Fruit fly (Drosophila melanogaster) whole organism, embryonic: Measurements from ENCODE around the gene Wee1.

Experiments
- Asciz ChIP-seq: fragments of 200-800 bp; sonication (Bioruptor generic); optimal IDR thresholded peaks from 2 replicates; lab custom pipeline; 2017; ENCODE audit warnings: missing biosample characterization, mild to moderate bottlenecking, missing genetic modification characterization, missing genetic modification reagents
- Atf3 ChIP-seq: fragments of 200-800 bp; sonication (Bioruptor generic); optimal IDR thresholded peaks from 3 replicates; lab custom pipeline; 2016; ENCODE audit warnings: missing biosample characterization, missing genetic modification characterization
- CG10979 ChIP-seq: fragments of 200-800 bp; sonication (Bioruptor generic); optimal IDR thresholded peaks from 2 replicates; lab custom pipeline; 2018; ENCODE audit warnings: missing biosample characterization, mild to moderate bottlenecking, missing genetic modification characterization, moderate library complexity
- CG11085 ChIP-seq: fragments of 200-800 bp; sonication (Bioruptor generic); IDR thresholded peaks from 2 replicates; pipeline ENCODE4 v1.3.6; 2022; ENCODE audit warnings: missing biosample characterization, missing genetic modification characterization
- CG11695 ChIP-seq: fragments of 200-800 bp; sonication (Bioruptor generic); IDR thresholded peaks from 3 replicates; pipeline ENCODE4 v1.3.6; 2022; ENCODE audit warnings: missing biosample characterization, missing genetic modification characterization
- CG12071 ChIP-seq: fragments of 200-800 bp; sonication (Bioruptor generic); optimal IDR thresholded peaks from 3 replicates; lab custom pipeline; 2018; ENCODE audit warnings: missing biosample characterization, mild to moderate bottlenecking, missing genetic modification characterization
- CG13775 ChIP-seq: fragments of 200-800 bp; sonication (Bioruptor generic); optimal IDR thresholded peaks from 3 replicates; lab custom pipeline; 2017; ENCODE audit warnings: missing biosample characterization, mild to moderate bottlenecking, missing genetic modification characterization
- CG13894 ChIP-seq: fragments of 200-800 bp; sonication (Bioruptor generic); optimal IDR thresholded peaks from 3 replicates; lab custom pipeline; 2018; ENCODE audit warnings: missing biosample characterization, mild to moderate bottlenecking, missing genetic modification characterization, moderate library complexity
- CG2202 ChIP-seq: fragments of 200-800 bp; sonication (Bioruptor generic); optimal IDR thresholded peaks from 2 replicates; lab custom pipeline; 2018; ENCODE audit warnings: missing biosample characterization, mild to moderate bottlenecking, missing genetic modification characterization
- CG32532 ChIP-seq: fragments of 200-800 bp; sonication (Bioruptor generic); IDR thresholded peaks from 2 replicates; pipeline ENCODE4 v1.3.6; 2022; ENCODE audit warnings: missing biosample characterization, missing genetic modification characterization
- CG4328 ChIP-seq: fragments of 200-800 bp; sonication (Bioruptor generic); optimal IDR thresholded peaks from 3 replicates; lab custom pipeline; 2017; ENCODE audit warnings: missing biosample characterization, missing genetic modification reagents, missing genetic modification characterization
- CG4730 ChIP-seq: fragments of 200-800 bp; sonication (Bioruptor generic); IDR thresholded peaks from 2 replicates; pipeline ENCODE4 v1.3.6; 2022; ENCODE audit warnings: missing biosample characterization, missing genetic modification characterization
- CG6272 ChIP-seq: fragments of 200-800 bp; sonication (Bioruptor generic); IDR thresholded peaks from 2 replicates; pipeline ENCODE4 v1.3.6; 2022; ENCODE audit warnings: missing biosample characterization, missing genetic modification characterization
- CG7839 ChIP-seq: fragments of 200-800 bp; sonication (Bioruptor generic); optimal IDR thresholded peaks from 3 replicates; lab custom pipeline; 2018; ENCODE audit warnings: missing biosample characterization, mild to moderate bottlenecking, missing genetic modification characterization, moderate library complexity
- CG8478 ChIP-seq: fragments of >200 bp; optimal IDR thresholded peaks from 2 replicates; lab custom pipeline; 2018
- CG8765 ChIP-seq: fragments of 200-800 bp; sonication (Bioruptor generic); IDR thresholded peaks from 2 replicates; pipeline ENCODE4 v1.3.6; 2022; ENCODE audit warnings: missing biosample characterization, missing genetic modification characterization
- CG9609 ChIP-seq: fragments of 200-800 bp; sonication (Bioruptor generic); optimal IDR thresholded peaks from 3 replicates; lab custom pipeline; 2016; ENCODE audit warnings: missing biosample characterization, missing genetic modification characterization
- CG9727 ChIP-seq: fragments of 200-800 bp; sonication (Bioruptor generic); optimal IDR thresholded peaks from 3 replicates; lab custom pipeline; 2017; ENCODE audit warnings: missing biosample characterization, mild to moderate bottlenecking, missing genetic modification characterization
- CG9797 ChIP-seq: fragments of 200-800 bp; sonication (Bioruptor generic); optimal IDR thresholded peaks from 3 replicates; lab custom pipeline; 2018; ENCODE audit warnings: missing biosample characterization, mild to moderate bottlenecking, missing genetic modification characterization
- Camta ChIP-seq: fragments of 200-800 bp; sonication (Bioruptor generic); optimal IDR thresholded peaks from 2 replicates; lab custom pipeline; 2016; ENCODE audit warnings: missing biosample characterization, missing genetic modification characterization
- CkIIα-i1 ChIP-seq: fragments of 200-800 bp; sonication (Bioruptor generic); IDR thresholded peaks from 2 replicates; pipeline ENCODE4 v1.3.6; 2022; ENCODE audit warnings: missing biosample characterization, missing genetic modification characterization
- E2f1 ChIP-seq: fragments of 200-800 bp; sonication (Bioruptor generic); IDR thresholded peaks from 2 replicates; pipeline ENCODE4 v1.3.6; 2022; ENCODE audit warnings: missing biosample characterization, missing genetic modification characterization
- HLH54F ChIP-seq: fragments of 200-800 bp; sonication (Bioruptor generic); optimal IDR thresholded peaks from 3 replicates; lab custom pipeline; 2016; ENCODE audit warnings: missing biosample characterization, missing genetic modification characterization
- Hand ChIP-seq: fragments of 200-800 bp; sonication (Bioruptor generic); optimal IDR thresholded peaks from 2 replicates; lab custom pipeline; 2017; ENCODE audit warnings: mild to moderate bottlenecking, missing biosample characterization, missing genetic modification reagents, missing genetic modification characterization
- Hmr ChIP-seq: fragments of 200-800 bp; sonication (Bioruptor generic); optimal IDR thresholded peaks from 3 replicates; lab custom pipeline; 2017; ENCODE audit warnings: mild to moderate bottlenecking, missing biosample characterization, missing genetic modification reagents, missing genetic modification characterization
- Jarid2 ChIP-seq: fragments of 200-800 bp; sonication (Bioruptor generic); optimal IDR thresholded peaks from 3 replicates; lab custom pipeline; 2017; ENCODE audit warnings: mild to moderate bottlenecking, missing biosample characterization, missing genetic modification reagents, missing genetic modification characterization
- Meics ChIP-seq: fragments of 200-800 bp; sonication (Bioruptor generic); optimal IDR thresholded peaks from 2 replicates; lab custom pipeline; 2017; ENCODE audit warnings: missing biosample characterization, mild to moderate bottlenecking, missing genetic modification characterization
- NC2β ChIP-seq: fragments of 200-800 bp; sonication (Bioruptor generic); optimal IDR thresholded peaks from 2 replicates; lab custom pipeline; 2016; ENCODE audit warnings: missing biosample characterization, missing genetic modification characterization
- Nf-YC ChIP-seq: fragments of 200-800 bp; optimal IDR thresholded peaks from 3 replicates; lab custom pipeline; 2019; ENCODE audit warnings: missing biosample characterization, mild to moderate bottlenecking, missing genetic modification characterization, moderate library complexity
- Sin3A ChIP-seq: fragments of >200 bp; optimal IDR thresholded peaks from 2 replicates; lab custom pipeline; 2018
- Sox102F ChIP-seq: fragments of 200-800 bp; sonication (Bioruptor generic); optimal IDR thresholded peaks from 2 replicates; lab custom pipeline; 2018; ENCODE audit warnings: missing biosample characterization, mild to moderate bottlenecking, missing genetic modification characterization, moderate library complexity
- Taf1 ChIP-seq: fragments of 200-800 bp; sonication (Bioruptor generic); IDR thresholded peaks from 2 replicates; pipeline ENCODE4 v1.3.6; 2022; ENCODE audit warnings: missing biosample characterization, missing genetic modification characterization
- ash1 ChIP-seq: fragments of 200-800 bp; sonication (Bioruptor generic); optimal IDR thresholded peaks from 2 replicates; lab custom pipeline; 2018; ENCODE audit warnings: missing biosample characterization, mild to moderate bottlenecking, missing genetic modification characterization
- bab2 ChIP-seq: fragments of 200-800 bp; sonication (Bioruptor generic); optimal IDR thresholded peaks from 2 replicates; lab custom pipeline; 2016; ENCODE audit warnings: missing biosample characterization, missing genetic modification characterization
- cad ChIP-seq: fragments of >200 bp; optimal IDR thresholded peaks from 2 replicates; lab custom pipeline; 2017; ENCODE audit warnings: missing biosample characterization, missing genetic modification characterization
- chm ChIP-seq: fragments of 200-800 bp; sonication (Bioruptor generic); IDR thresholded peaks from 2 replicates; pipeline ENCODE4 v1.3.6; 2022; ENCODE audit warnings: missing biosample characterization, missing genetic modification characterization
- dan ChIP-seq: fragments of 200-800 bp; sonication (Bioruptor generic); IDR thresholded peaks from 2 replicates; pipeline ENCODE4 v1.3.6; 2022; ENCODE audit warnings: missing biosample characterization, missing genetic modification characterization
- dpn ChIP-seq, 2 experiments: fragments of 200-800 bp; sonication (Bioruptor generic); optimal IDR thresholded peaks; 3 replicates each; lab custom pipeline; 2016; ENCODE audit warnings: missing biosample characterization in 2 of 2, missing genetic modification characterization in 2 of 2
- ems ChIP-seq: fragments of 200-800 bp; sonication (Bioruptor generic); optimal IDR thresholded peaks from 3 replicates; lab custom pipeline; 2016; ENCODE audit warnings: missing biosample characterization, missing genetic modification characterization
- eyg ChIP-seq: fragments of 200-800 bp; sonication (Bioruptor generic); optimal IDR thresholded peaks from 3 replicates; lab custom pipeline; 2016; ENCODE audit warnings: missing biosample characterization, missing genetic modification characterization
- gem ChIP-seq: fragments of 200-800 bp; sonication (Bioruptor generic); optimal IDR thresholded peaks from 2 replicates; lab custom pipeline; 2019; ENCODE audit warnings: missing biosample characterization, mild to moderate bottlenecking, missing genetic modification characterization, moderate library complexity
- gfzf ChIP-seq: fragments of 200-800 bp; sonication (Bioruptor generic); optimal IDR thresholded peaks from 2 replicates; lab custom pipeline; 2016; ENCODE audit warnings: missing biosample characterization, mild to moderate bottlenecking, missing genetic modification characterization, moderate library complexity
- gro ChIP-seq: fragments of 200-800 bp; sonication (Bioruptor generic); optimal IDR thresholded peaks from 2 replicates; lab custom pipeline; 2016; ENCODE audit warnings: missing biosample characterization, missing genetic modification characterization
- kni ChIP-seq: fragments of 200-800 bp; sonication (Bioruptor generic); optimal IDR thresholded peaks from 3 replicates; lab custom pipeline; 2017; ENCODE audit warnings: mild to moderate bottlenecking, missing biosample characterization, missing genetic modification reagents, missing genetic modification characterization
- lbe ChIP-seq: fragments of 200-800 bp; sonication (Bioruptor generic); optimal IDR thresholded peaks from 2 replicates; lab custom pipeline; 2016; ENCODE audit warnings: missing biosample characterization, mild to moderate bottlenecking, missing genetic modification characterization
- pzg ChIP-seq: fragments of 200-800 bp; sonication (Bioruptor generic); optimal IDR thresholded peaks from 3 replicates; lab custom pipeline; 2018; ENCODE audit warnings: missing biosample characterization, mild to moderate bottlenecking, missing genetic modification characterization, moderate library complexity
- run ChIP-seq: fragments of 200-800 bp; sonication (Bioruptor generic); optimal IDR thresholded peaks from 3 replicates; lab custom pipeline; 2018; ENCODE audit warnings: missing biosample characterization, mild to moderate bottlenecking, missing genetic modification characterization
- seq ChIP-seq: fragments of 200-800 bp; sonication (Bioruptor generic); IDR thresholded peaks from 2 replicates; pipeline ENCODE4 v1.3.6; 2022; ENCODE audit warnings: missing biosample characterization, missing genetic modification characterization
- slbo ChIP-seq: fragments of 200-800 bp; sonication (Bioruptor generic); IDR thresholded peaks from 2 replicates; pipeline ENCODE4 v1.3.6; 2022; ENCODE audit warnings: missing biosample characterization, missing genetic modification characterization
- stc ChIP-seq: fragments of 200-800 bp; sonication (Bioruptor generic); IDR thresholded peaks from 2 replicates; pipeline ENCODE4 v1.3.6; 2022; ENCODE audit warnings: missing biosample characterization, missing genetic modification characterization
- unpg ChIP-seq: fragments of 200-800 bp; sonication (Bioruptor generic); optimal IDR thresholded peaks from 3 replicates; lab custom pipeline; 2018; ENCODE audit warnings: missing biosample characterization, mild to moderate bottlenecking, missing genetic modification characterization, moderate library complexity
- zfh2 ChIP-seq: fragments of 200-800 bp; sonication (Bioruptor generic); optimal IDR thresholded peaks from 2 replicates; lab custom pipeline; 2016; ENCODE audit warnings: missing biosample characterization, missing genetic modification characterization

Wee1 gene

dm6 chr2L:6956725-6957124, 42.8 kb upstream of the Wee1 start, which contains the start of the genes CG13775 and CG3430 (continued):
- TF ChIP-seq Sox102F (GFP tag; lab: Kevin White, UChicago) (no peak), CG32532 (GFP tag; lab: Robert Waterston, UW) (peak; percentile 56; the same call in 1 of the 2 replicates), CG4328 (GFP tag; lab: Kevin White, UChicago) (no peak), Jarid2 (GFP tag; lab: Kevin White, UChicago) (no peak), seq (GFP tag; lab: Robert Waterston, UW) (0 out of 2 replicates have a peak, but pooled peaks have one; percentile 45), ash1 (GFP tag; lab: Kevin White, UChicago) (no peak), Sin3A (lab: Kevin White, UChicago) (peak; percentile 43), CG12071 (GFP tag; lab: Kevin White, UChicago) (no peak), pzg (GFP tag; lab: Kevin White, UChicago) (peak; percentile 78), dan (GFP tag; lab: Robert Waterston, UW) (no peak), CG9727 (GFP tag; lab: Kevin White, UChicago) (peak; percentile 44), ems (GFP tag; lab: Kevin White, UChicago) (no peak), gro (GFP tag; lab: Kevin White, UChicago) (peak; percentile 33), gem (tag; lab: Kevin White, UChicago) (no peak), E2f1 (peak; percentile 83), HLH54F (no peak), Nf-YC (no peak), zfh2 (GFP tag; lab: Kevin White, UChicago) (peak; percentile 36), cad (no peak), Asciz (no peak), CG13775 (GFP tag; lab: Kevin White, UChicago) (peak; percentile 100), CkIIα-i1 (GFP tag; lab: Robert Waterston, UW) (no peak), CG8478 (lab: Kevin White, UChicago) (no peak), CG7839 (no peak), chm (GFP tag; lab: Robert Waterston, UW) (peak; percentile 66), CG11085 (GFP tag; lab: Robert Waterston, UW) (no peak), lbe (no peak), dpn (GFP tag; optimal IDR thresholded peaks at IDR 0.05; lab: Kevin White, UChicago) (peak; percentile 25 to 54), CG8765 (no peak), eyg (GFP tag; lab: Kevin White, UChicago) (no peak), unpg (GFP tag; lab: Kevin White, UChicago) (no peak), bab2 (GFP tag; lab: Kevin White, UChicago) (no peak), Atf3 (no peak), CG11695 (no peak), CG10979 (tag; lab: Kevin White, UChicago) (no peak), Meics (no peak), NC2β (peak; percentile 11), CG9609 (GFP tag; lab: Kevin White, UChicago) (peak; percentile 30), Camta (GFP tag; lab: Kevin White, UChicago) (peak; percentile 25), Taf1 (no peak), Hand (GFP tag; lab: Kevin White, UChicago) (no peak), slbo (GFP tag; lab: Robert Waterston, UW) (peak; percentile 67), CG6272 (0 out of 2 replicates have a peak, but pooled peaks have one; percentile 15), kni (GFP tag; lab: Kevin White, UChicago) (no peak), run (tag; lab: Kevin White, UChicago) (no peak), CG2202 (no peak), CG13894 (tag; lab: Kevin White, UChicago) (no peak), CG9797 (peak; percentile 13), gfzf (GFP tag; lab: Kevin White, UChicago) (peak; percentile 14), Hmr (GFP tag; lab: Kevin White, UChicago) (no peak), CG4730 (GFP tag; lab: Robert Waterston, UW) (no peak), stc (peak; percentile 36; the same call in 1 of the 2 replicates)
